Fruit fly (Drosophila melanogaster) whole organism, embryonic: Measurements from ENCODE around the gene CG3071.

ENCODE experiments used
- Abd-B ChIP-seq: fragments of 200-800 bp; sonication (Bioruptor generic); optimal IDR thresholded peaks from 2 replicates; lab custom pipeline; 2018; ENCODE audit warnings: missing biosample characterization, mild to moderate bottlenecking, missing genetic modification characterization, moderate library complexity
- BEAF-32 ChIP-seq: fragments of 200-800 bp; sonication (Bioruptor generic); optimal IDR thresholded peaks from 3 replicates; lab custom pipeline; 2017; ENCODE audit warnings: missing biosample characterization, missing genetic modification characterization, mild to moderate bottlenecking, moderate library complexity, missing genetic modification reagents
- Bgb ChIP-seq: fragments of 200-800 bp; sonication (Bioruptor generic); IDR thresholded peaks from 2 replicates; pipeline ENCODE4 v1.3.6; 2022; ENCODE audit warnings: missing biosample characterization, missing genetic modification characterization; ENCODE audit not compliant: partially characterized antibody
- Bteb2 ChIP-seq: fragments of 200-800 bp; sonication (Bioruptor generic); optimal IDR thresholded peaks from 2 replicates; lab custom pipeline; 2016; ENCODE audit warnings: missing biosample characterization, missing genetic modification characterization
- CG10267 ChIP-seq: fragments of 200-800 bp; sonication (Bioruptor generic); optimal IDR thresholded peaks from 2 replicates; lab custom pipeline; 2018; ENCODE audit warnings: missing biosample characterization, mild to moderate bottlenecking, missing genetic modification characterization, moderate library complexity
- CG11560 ChIP-seq: fragments of 200-800 bp; sonication (Bioruptor generic); IDR thresholded peaks from 3 replicates; pipeline ENCODE4 v1.3.6; 2022; ENCODE audit warnings: missing biosample characterization, missing genetic modification characterization
- CG11696 ChIP-seq: fragments of 200-800 bp; sonication (Bioruptor generic); IDR thresholded peaks from 2 replicates; pipeline ENCODE4 v1.3.6; 2022; ENCODE audit warnings: missing biosample characterization, missing genetic modification characterization
- CG12071 ChIP-seq: fragments of 200-800 bp; sonication (Bioruptor generic); optimal IDR thresholded peaks from 3 replicates; lab custom pipeline; 2018; ENCODE audit warnings: missing biosample characterization, mild to moderate bottlenecking, missing genetic modification characterization
- CG15073 ChIP-seq: fragments of 200-800 bp; sonication (Bioruptor generic); optimal IDR thresholded peaks from 2 replicates; lab custom pipeline; 2016; ENCODE audit warnings: missing biosample characterization, missing genetic modification characterization
- CG15696 ChIP-seq: fragments of 200-800 bp; sonication (Bioruptor generic); optimal IDR thresholded peaks from 2 replicates; lab custom pipeline; 2019; ENCODE audit warnings: missing biosample characterization, mild to moderate bottlenecking, missing genetic modification characterization, moderate library complexity
- CG17802 ChIP-seq: fragments of 200-800 bp; sonication (Bioruptor generic); optimal IDR thresholded peaks from 2 replicates; lab custom pipeline; 2018; ENCODE audit warnings: missing biosample characterization, mild to moderate bottlenecking, missing genetic modification characterization, moderate library complexity
- CG31441 ChIP-seq: fragments of 200-800 bp; sonication (Bioruptor generic); IDR thresholded peaks from 2 replicates; pipeline ENCODE4 v1.3.6; 2022; ENCODE audit warnings: missing biosample characterization, missing genetic modification characterization
- CG3726 ChIP-seq: fragments of 200-800 bp; sonication (Bioruptor generic); IDR thresholded peaks from 3 replicates; pipeline ENCODE4, ENCODE4 v1.3.6; 2022; ENCODE audit warnings: missing biosample characterization, missing genetic modification characterization
- CG3847 ChIP-seq: fragments of 200-800 bp; sonication (Bioruptor generic); IDR thresholded peaks from 2 replicates; pipeline ENCODE4 v1.3.6; 2022; ENCODE audit warnings: missing biosample characterization, missing genetic modification characterization
- CG4282 ChIP-seq: fragments of 200-800 bp; sonication (Bioruptor generic); optimal IDR thresholded peaks from 2 replicates; lab custom pipeline; 2016; ENCODE audit warnings: missing biosample characterization, missing genetic modification characterization
- CG4404 ChIP-seq: fragments of 200-800 bp; sonication (Bioruptor generic); IDR thresholded peaks from 2 replicates; pipeline ENCODE4 v1.3.6; 2022; ENCODE audit warnings: missing biosample characterization, missing genetic modification characterization
- CG7372 ChIP-seq: fragments of 200-800 bp; sonication (Bioruptor generic); IDR thresholded peaks from 2 replicates; pipeline ENCODE4 v1.3.6; 2022; ENCODE audit warnings: missing biosample characterization, missing genetic modification characterization
- CG7786 ChIP-seq: fragments of 200-800 bp; sonication (Bioruptor generic); optimal IDR thresholded peaks from 2 replicates; lab custom pipeline; 2016; ENCODE audit warnings: missing biosample characterization, missing genetic modification characterization
- CG8281 ChIP-seq: fragments of 200-800 bp; sonication (Bioruptor generic); optimal IDR thresholded peaks from 2 replicates; lab custom pipeline; 2018; ENCODE audit warnings: missing biosample characterization, mild to moderate bottlenecking, missing genetic modification characterization, moderate library complexity
- CG8924 ChIP-seq: fragments of 200-800 bp; optimal IDR thresholded peaks from 3 replicates; lab custom pipeline; 2019; ENCODE audit warnings: missing biosample characterization, mild to moderate bottlenecking, missing genetic modification characterization, moderate library complexity
- CG9932 ChIP-seq: fragments of 200-800 bp; sonication (Bioruptor generic); IDR thresholded peaks from 2 replicates; pipeline ENCODE4 v1.3.6; 2022; ENCODE audit warnings: missing biosample characterization, missing genetic modification characterization
- D19A ChIP-seq: fragments of 200-800 bp; optimal IDR thresholded peaks from 3 replicates; lab custom pipeline; 2019; ENCODE audit warnings: missing biosample characterization, mild to moderate bottlenecking, missing genetic modification characterization, moderate library complexity
- Doc2 ChIP-seq: fragments of 200-800 bp; sonication (Bioruptor generic); IDR thresholded peaks from 2 replicates; pipeline ENCODE4 v1.3.6; 2022; ENCODE audit warnings: missing biosample characterization, missing genetic modification characterization
- Doc3 ChIP-seq: fragments of 200-800 bp; sonication (Bioruptor generic); IDR thresholded peaks from 3 replicates; pipeline ENCODE4 v1.3.6; 2022; ENCODE audit warnings: missing biosample characterization, missing genetic modification characterization; ENCODE audit not compliant: partially characterized antibody
- Drgx ChIP-seq: fragments of 200-800 bp; sonication (Bioruptor generic); IDR thresholded peaks from 2 replicates; pipeline ENCODE4 v1.3.6; 2022; ENCODE audit warnings: missing biosample characterization, missing genetic modification characterization
- Hr3 ChIP-seq: fragments of 200-800 bp; sonication (Bioruptor generic); optimal IDR thresholded peaks from 3 replicates; lab custom pipeline; 2016; ENCODE audit warnings: missing biosample characterization, missing genetic modification characterization
- Kr ChIP-seq: fragments of 200-800 bp; sonication (Bioruptor generic); optimal IDR thresholded peaks from 2 replicates; lab custom pipeline; 2017; ENCODE audit warnings: missing biosample characterization, mild to moderate bottlenecking, missing genetic modification characterization
- Mrtf ChIP-seq: fragments of 200-800 bp; sonication (Bioruptor generic); IDR thresholded peaks from 3 replicates; pipeline ENCODE4 v1.3.6; 2022; ENCODE audit warnings: missing biosample characterization, missing genetic modification characterization
- Nf-YC ChIP-seq: fragments of 200-800 bp; optimal IDR thresholded peaks from 3 replicates; lab custom pipeline; 2019; ENCODE audit warnings: missing biosample characterization, mild to moderate bottlenecking, missing genetic modification characterization, moderate library complexity
- Rfx ChIP-seq: fragments of 200-800 bp; sonication (Bioruptor generic); IDR thresholded peaks from 2 replicates; pipeline ENCODE4 v1.3.6; 2022; ENCODE audit warnings: missing biosample characterization, missing genetic modification characterization
- Rx ChIP-seq: fragments of 200-800 bp; sonication (Bioruptor generic); IDR thresholded peaks from 2 replicates; pipeline ENCODE4 v1.3.6; 2022; ENCODE audit warnings: missing biosample characterization, missing genetic modification characterization
- Scr ChIP-seq: fragments of 200-800 bp; sonication (Bioruptor generic); IDR thresholded peaks from 2 replicates; pipeline ENCODE4 v1.3.6; 2022; ENCODE audit warnings: missing biosample characterization, missing genetic modification characterization; ENCODE audit not compliant: partially characterized antibody
- Side ChIP-seq: fragments of 200-800 bp; sonication (Bioruptor generic); optimal IDR thresholded peaks from 2 replicates; lab custom pipeline; 2016; ENCODE audit warnings: missing biosample characterization, missing genetic modification characterization
- Stat92E ChIP-seq, 3 experiments: fragments of >200 bp in 2 of 3; fragments of 200-800 bp in 1 of 3; sonication (Bioruptor generic) in 1 of 3; optimal IDR thresholded peaks; 2 replicates each; lab custom pipeline; 2017 to 2019; ENCODE audit warnings: missing biosample characterization in 3 of 3, missing genetic modification characterization in 3 of 3, mild to moderate bottlenecking in 1 of 3, moderate library complexity in 1 of 3
- Usf ChIP-seq: fragments of 200-800 bp; sonication (Bioruptor generic); optimal IDR thresholded peaks from 2 replicates; lab custom pipeline; 2017; ENCODE audit warnings: missing genotype, missing biosample characterization, missing genetic modification characterization
- cad ChIP-seq: fragments of >200 bp; optimal IDR thresholded peaks from 2 replicates; lab custom pipeline; 2017; ENCODE audit warnings: missing biosample characterization, missing genetic modification characterization
- cg ChIP-seq: fragments of 200-800 bp; sonication (Bioruptor generic); optimal IDR thresholded peaks from 3 replicates; lab custom pipeline; 2019; ENCODE audit warnings: missing biosample characterization, mild to moderate bottlenecking, missing genetic modification characterization, moderate library complexity
- danr ChIP-seq: fragments of 200-800 bp; sonication (Bioruptor generic); IDR thresholded peaks from 2 replicates; pipeline ENCODE4 v1.3.6; 2022; ENCODE audit warnings: missing biosample characterization, missing genetic modification characterization
- ewg ChIP-seq: fragments of 200-800 bp; sonication (Bioruptor generic); optimal IDR thresholded peaks from 3 replicates; lab custom pipeline; 2017; ENCODE audit warnings: mild to moderate bottlenecking, missing biosample characterization, missing genetic modification reagents, missing genetic modification characterization
- gce ChIP-seq: fragments of 200-800 bp; sonication (Bioruptor generic); IDR thresholded peaks from 3 replicates; pipeline ENCODE4 v1.3.6; 2022; ENCODE audit warnings: missing biosample characterization, missing genetic modification characterization
- gem ChIP-seq: fragments of 200-800 bp; sonication (Bioruptor generic); optimal IDR thresholded peaks from 2 replicates; lab custom pipeline; 2019; ENCODE audit warnings: missing biosample characterization, mild to moderate bottlenecking, missing genetic modification characterization, moderate library complexity
- grau ChIP-seq: fragments of 200-800 bp; optimal IDR thresholded peaks from 3 replicates; lab custom pipeline; 2019; ENCODE audit warnings: missing biosample characterization, mild to moderate bottlenecking, missing genetic modification characterization, moderate library complexity
- oc ChIP-seq: fragments of 200-800 bp; sonication (Bioruptor generic); optimal IDR thresholded peaks from 2 replicates; lab custom pipeline; 2018; ENCODE audit warnings: missing biosample characterization, mild to moderate bottlenecking, missing genetic modification characterization, moderate library complexity
- pan ChIP-seq, 4 experiments: fragments of >200 bp in 3 of 4; fragments of 200-800 bp in 1 of 4; sonication (Bioruptor generic) in 1 of 4; optimal IDR thresholded peaks in 3 of 4; IDR thresholded peaks in 1 of 4; 2 replicates each; pipeline versions ENCODE4 v1.3.6 to Lab custom; 2017 to 2022; ENCODE audit warnings: missing biosample characterization in 2 of 4, missing genetic modification characterization in 2 of 4, mixed read lengths in 1 of 4
- ranshi ChIP-seq: fragments of 200-800 bp; sonication (Bioruptor generic); IDR thresholded peaks from 2 replicates; pipeline ENCODE4 v1.3.6; 2022; ENCODE audit warnings: missing biosample characterization, missing genetic modification characterization
- run ChIP-seq: fragments of 200-800 bp; sonication (Bioruptor generic); optimal IDR thresholded peaks from 3 replicates; lab custom pipeline; 2018; ENCODE audit warnings: missing biosample characterization, mild to moderate bottlenecking, missing genetic modification characterization
- sc ChIP-seq, 3 experiments: fragments of >200 bp in 2 of 3; fragments of 200-800 bp in 1 of 3; sonication (Bioruptor generic) in 1 of 3; optimal IDR thresholded peaks; 2 replicates in 2 of 3; 3 replicates in 1 of 3; lab custom pipeline; 2017; ENCODE audit warnings: mild to moderate bottlenecking in 1 of 3, missing biosample characterization in 1 of 3, missing genetic modification characterization in 1 of 3, missing genetic modification reagents in 1 of 3
- so ChIP-seq: fragments of 200-800 bp; sonication (Bioruptor generic); IDR thresholded peaks from 3 replicates; pipeline ENCODE4 v1.3.6; 2022; ENCODE audit warnings: missing biosample characterization, missing genetic modification characterization
- stwl ChIP-seq: fragments of 200-800 bp; sonication (Bioruptor generic); optimal IDR thresholded peaks from 3 replicates; lab custom pipeline; 2018; ENCODE audit warnings: missing biosample characterization, mild to moderate bottlenecking, missing genetic modification characterization, moderate library complexity
- sug ChIP-seq: fragments of 200-800 bp; optimal IDR thresholded peaks from 2 replicates; lab custom pipeline; 2019; ENCODE audit warnings: missing biosample characterization, mild to moderate bottlenecking, missing genetic modification characterization, moderate library complexity

Gene CG3071

dm6 chrX:2301069-2301508 lies 38.5 kb downstream of the CG3071 start (continued):
- peak; percentile 48; the same call in 1 of the 2 replicates for TF ChIP-seq CG4404 (GFP tag; lab: Robert Waterston, UW)
- TF ChIP-seq Usf (GFP tag; lab: Kevin White, UChicago): peak; percentile 35
- TF ChIP-seq Stat92E (GFP tag; optimal IDR thresholded peaks at IDR 0.05; lab: Kevin White, UChicago): no peak
- no peak for TF ChIP-seq danr (GFP tag; lab: Robert Waterston, UW)
- peak; percentile 11 for TF ChIP-seq oc
- TF ChIP-seq gem: peak; percentile 60
- peak; percentile 19 for TF ChIP-seq ewg (GFP tag; lab: Kevin White, UChicago)
- peak; percentile 35 for TF ChIP-seq Side (GFP tag; lab: Kevin White, UChicago)
- TF ChIP-seq Bgb (GFP tag; lab: Robert Waterston, UW): no peak
- TF ChIP-seq CG10267 (tag; lab: Kevin White, UChicago): no peak
- TF ChIP-seq Hr3 (GFP tag; lab: Kevin White, UChicago): peak; percentile 37
- peak; percentile 1 for TF ChIP-seq run (tag; lab: Kevin White, UChicago)
- no peak for TF ChIP-seq CG3726 (GFP tag; lab: Robert Waterston, UW)
- TF ChIP-seq CG11560: no peak
- peak; percentile 29; the same call in 1 of the 2 replicates for TF ChIP-seq CG3847 (GFP tag; lab: Robert Waterston, UW)
- TF ChIP-seq sug (tag; lab: Kevin White, UChicago): peak; percentile 42
- no peak for TF ChIP-seq pan (optimal IDR thresholded peaks at IDR 0.05; lab: Kevin White, UChicago)
- TF ChIP-seq pan (GFP tag; optimal IDR thresholded peaks at IDR 0.05 in 1 of 2, IDR thresholded peaks at IDR 0.05 in 1 of 2): peak in 1 of 2 experiments; percentile 57
- no peak for TF ChIP-seq so (GFP tag; lab: Robert Waterston, UW)
- TF ChIP-seq CG31441 (GFP tag; lab: Robert Waterston, UW): no peak
- TF ChIP-seq CG7372 (GFP tag; lab: Robert Waterston, UW): no peak
- no peak for TF ChIP-seq CG8281 (tag; lab: Kevin White, UChicago)
- TF ChIP-seq Doc3 (GFP tag; lab: Robert Waterston, UW): no peak
- TF ChIP-seq Kr (GFP tag; lab: Kevin White, UChicago): no peak
- no peak for TF ChIP-seq Scr (GFP tag; lab: Robert Waterston, UW)
- TF ChIP-seq stwl (tag; lab: Kevin White, UChicago): no peak
- TF ChIP-seq CG9932 (GFP tag; lab: Robert Waterston, UW): peak; percentile 61
- no peak for TF ChIP-seq cad (GFP tag; lab: Kevin White, UChicago)
- TF ChIP-seq CG8924 (tag; lab: Kevin White, UChicago): peak; percentile 44
- TF ChIP-seq CG4282 (GFP tag; lab: Kevin White, UChicago): no peak
- TF ChIP-seq cg: no peak
- TF ChIP-seq CG7786 (GFP tag; lab: Kevin White, UChicago): peak; percentile 6
- TF ChIP-seq Nf-YC (tag; lab: Kevin White, UChicago): no peak
- no peak for TF ChIP-seq CG17802 (tag; lab: Kevin White, UChicago)
- peak; percentile 8 for TF ChIP-seq Abd-B (GFP tag; lab: Kevin White, UChicago)
- no peak for TF ChIP-seq D19A (tag; lab: Kevin White, UChicago)
- TF ChIP-seq gce (GFP tag; lab: Robert Waterston, UW): no peak; the same call in 2 of the 3 replicates
- TF ChIP-seq Rx (GFP tag; lab: Robert Waterston, UW): no peak
- peak; percentile 58 for TF ChIP-seq grau
- TF ChIP-seq Drgx: peak; percentile 35; the same call in 1 of the 2 replicates
- no peak for TF ChIP-seq Mrtf (GFP tag; lab: Robert Waterston, UW)
- TF ChIP-seq CG12071: no peak
- TF ChIP-seq CG15696 (tag; lab: Kevin White, UChicago): peak; percentile 20
- 0 out of 2 replicates have a peak, but pooled peaks have one; percentile 12 for TF ChIP-seq ranshi (GFP tag; lab: Robert Waterston, UW)
- TF ChIP-seq BEAF-32: no peak
- peak; percentile 77 for TF ChIP-seq Rfx (GFP tag; lab: Robert Waterston, UW)
- TF ChIP-seq CG11696 (GFP tag; lab: Robert Waterston, UW): no peak
- TF ChIP-seq Doc2 (GFP tag; lab: Robert Waterston, UW): no peak
- TF ChIP-seq CG15073 (GFP tag; lab: Kevin White, UChicago): no peak
- no peak for TF ChIP-seq Bteb2
- TF ChIP-seq sc (optimal IDR thresholded peaks at IDR 0.05; lab: Kevin White, UChicago): no peak
- TF ChIP-seq sc (GFP tag; optimal IDR thresholded peaks at IDR 0.05; lab: Kevin White, UChicago): no peak
